Worm (Caenorhabditis elegans): Measurements from ENCODE around the gene grd-1.

Gene grd-1

ce11 chrX:11132260-11132659, 23.0 kb downstream of the grd-1 start:
- TF ChIP-seq elt-2 (tag; optimal IDR thresholded peaks at IDR 0.05): peak; percentile 77
- TF ChIP-seq tbx-2 (tag; optimal IDR thresholded peaks at IDR 0.05): no peak
- no peak for TF ChIP-seq nhr-76 (tag; optimal IDR thresholded peaks at IDR 0.05)
- TF ChIP-seq ets-5 (GFP tag; IDR thresholded peaks at IDR 0.05): no peak
- TF ChIP-seq lsy-2 (tag; optimal IDR thresholded peaks at IDR 0.05): peak in 1 of 2 experiments; percentile 5
- TF ChIP-seq ceh-8 (GFP tag; optimal IDR thresholded peaks at IDR 0.05): no peak
- no peak for TF ChIP-seq F16B12.6 (tag; optimal IDR thresholded peaks at IDR 0.05)
- TF ChIP-seq C04F5.9 (tag; optimal IDR thresholded peaks at IDR 0.05): no peak
- TF ChIP-seq mab-9 (GFP tag; IDR thresholded peaks at IDR 0.05): no peak
- TF ChIP-seq unc-62 (GFP tag; optimal IDR thresholded peaks at IDR 0.05): no peak
- TF ChIP-seq fos-1 (tag; optimal IDR thresholded peaks at IDR 0.05): no peak
- no peak for TF ChIP-seq unc-86 (tag; optimal IDR thresholded peaks at IDR 0.05)
- no peak for TF ChIP-seq lin-14 (GFP tag; optimal IDR thresholded peaks at IDR 0.05)
- TF ChIP-seq sup-37 (GFP tag; optimal IDR thresholded peaks at IDR 0.05): no peak
- no peak for TF ChIP-seq irx-1 (tag; optimal IDR thresholded peaks at IDR 0.05)
- no peak for TF ChIP-seq mef-2 (tag; optimal IDR thresholded peaks at IDR 0.05)
- TF ChIP-seq egl-13 (tag; optimal IDR thresholded peaks at IDR 0.05): no peak

- TF ChIP-seq nhr-90 (tag; optimal IDR thresholded peaks at IDR 0.05; ENCODE audit: poor library complexity) (no peak), mab-9 (GFP tag; IDR thresholded peaks at IDR 0.05) (0 out of 2 replicates have a peak, but pooled peaks have one; percentile 31)
Measured at ce11 chrX:11134750-11135394, 25.6 kb downstream of the grd-1 start.

- TF ChIP-seq nhr-20 (tag; optimal IDR thresholded peaks at IDR 0.05) (peak; percentile 32), nhr-71 (tag; optimal IDR thresholded peaks at IDR 0.05) (peak; percentile 32), grh-1 (GFP tag; IDR thresholded peaks at IDR 0.05) (peak; percentile 72), dsc-1 (tag; optimal IDR thresholded peaks at IDR 0.05) (no peak), ztf-11 (tag; optimal IDR thresholded peaks at IDR 0.05) (no peak), elt-3 (tag; optimal IDR thresholded peaks at IDR 0.05) (peak in 5 of 6 experiments; percentile 81 to 97 (median 91)), nhr-85 (tag) (peak; percentile 68), lin-14 (GFP tag; optimal IDR thresholded peaks at IDR 0.05) (peak; percentile 44), unc-130 (tag; optimal IDR thresholded peaks at IDR 0.05) (peak; percentile 7), lin-35 (GFP tag; optimal IDR thresholded peaks at IDR 0.05) (peak in 1 of 2 experiments; percentile 21), blmp-1 (tag; optimal IDR thresholded peaks at IDR 0.05) (peak; percentile 93), egl-27 (tag; optimal IDR thresholded peaks at IDR 0.05) (no peak), nhr-11 (tag; optimal IDR thresholded peaks at IDR 0.05) (no peak), snu-23 (GFP tag; optimal IDR thresholded peaks at IDR 0.05) (peak; percentile 26), zip-4 (GFP tag; optimal IDR thresholded peaks at IDR 0.05) (no peak), unc-30 (tag; optimal IDR thresholded peaks at IDR 0.05) (no peak), lin-39 (tag; optimal IDR thresholded peaks at IDR 0.05) (no peak), C34B4.2 (tag; optimal IDR thresholded peaks at IDR 0.05) (no peak), mab-9 (GFP tag; IDR thresholded peaks at IDR 0.05) (no peak), nhr-84 (tag; optimal IDR thresholded peaks at IDR 0.05) (no peak), fkh-8 (tag; optimal IDR thresholded peaks at IDR 0.05) (no peak)
Measured at ce11 chrX:11136988-11137387, 27.7 kb downstream of the grd-1 start.

ce11 chrX:11137632-11138031, 28.4 kb downstream of the grd-1 start:
- TF ChIP-seq dpl-1 (GFP tag; optimal IDR thresholded peaks at IDR 0.05) (no peak), zip-4 (GFP tag; optimal IDR thresholded peaks at IDR 0.05) (no peak), dsc-1 (tag; optimal IDR thresholded peaks at IDR 0.05) (no peak), lin-14 (GFP tag; optimal IDR thresholded peaks at IDR 0.05) (peak; percentile 18), nhr-76 (tag; optimal IDR thresholded peaks at IDR 0.05) (no peak), unc-30 (tag; optimal IDR thresholded peaks at IDR 0.05) (peak; percentile 14), blmp-1 (tag; optimal IDR thresholded peaks at IDR 0.05) (peak; percentile 4), mab-9 (GFP tag; IDR thresholded peaks at IDR 0.05) (peak; percentile 68)

Measured in whole organism, L1 larva.